Fruit fly (Drosophila melanogaster): ENCODE measurements around the gene Gba1b.

Gba1b gene

dm6 chr3R:23713901-23714300 is 9.3 kb downstream of the Gba1b start (continued):
- TF ChIP-seq sc (optimal IDR thresholded peaks at IDR 0.05) (no peak), sc (GFP tag; optimal IDR thresholded peaks at IDR 0.05) (peak; percentile 56), bbx (GFP tag; IDR thresholded peaks at IDR 0.05; ENCODE audit: partially characterized antibody) (no peak), CHES-1-like (GFP tag; optimal IDR thresholded peaks at IDR 0.05) (no peak), gsb-n (tag; optimal IDR thresholded peaks at IDR 0.05) (peak; percentile 69), kay (GFP tag; optimal IDR thresholded peaks at IDR 0.05) (peak; percentile 28), CG18764 (GFP tag; optimal IDR thresholded peaks at IDR 0.05) (peak; percentile 63), bigmax (GFP tag; optimal IDR thresholded peaks at IDR 0.05) (no peak), MESR4 (GFP tag; optimal IDR thresholded peaks at IDR 0.05) (no peak), Fer1 (GFP tag; optimal IDR thresholded peaks at IDR 0.05) (no peak), CG3995 (GFP tag; optimal IDR thresholded peaks at IDR 0.05) (no peak), CG11247 (GFP tag; IDR thresholded peaks at IDR 0.05) (no peak), chn (GFP tag; optimal IDR thresholded peaks at IDR 0.05) (peak; percentile 56), row (GFP tag; IDR thresholded peaks at IDR 0.05) (peak; percentile 84), sna (GFP tag; IDR thresholded peaks at IDR 0.05; ENCODE audit: partially characterized antibody) (no peak), Xbp1 (GFP tag; optimal IDR thresholded peaks at IDR 0.05) (peak; percentile 78), CG8478 (optimal IDR thresholded peaks at IDR 0.05) (no peak), lbe (GFP tag; optimal IDR thresholded peaks at IDR 0.05) (peak; percentile 77), exex (tag; optimal IDR thresholded peaks at IDR 0.05) (no peak), CG31441 (GFP tag; IDR thresholded peaks at IDR 0.05) (peak; percentile 74), ac (GFP tag; optimal IDR thresholded peaks at IDR 0.05) (peak; percentile 58), shn (GFP tag; optimal IDR thresholded peaks at IDR 0.05) (no peak), Sox100B (GFP tag; optimal IDR thresholded peaks at IDR 0.05) (peak; percentile 57), Ada2b (GFP tag; IDR thresholded peaks at IDR 0.05) (no peak), CG18011 (GFP tag; optimal IDR thresholded peaks at IDR 0.05) (no peak), Dip3 (GFP tag; optimal IDR thresholded peaks at IDR 0.05) (no peak), chinmo (GFP tag; IDR thresholded peaks at IDR 0.05; ENCODE audit: partially characterized antibody) (no peak), CG1024 (GFP tag; IDR thresholded peaks at IDR 0.05) (0 out of 2 replicates have a peak, but pooled peaks have one; percentile 18), ftz-f1 (GFP tag; optimal IDR thresholded peaks at IDR 0.05) (no peak), tin (GFP tag; optimal IDR thresholded peaks at IDR 0.05) (peak; percentile 71), p53 (GFP tag; optimal IDR thresholded peaks at IDR 0.05) (no peak), CG9609 (GFP tag; optimal IDR thresholded peaks at IDR 0.05) (peak; percentile 31), HmgZ (tag; optimal IDR thresholded peaks at IDR 0.05) (no peak), CG7786 (GFP tag; optimal IDR thresholded peaks at IDR 0.05) (peak; percentile 28), CG7357 (GFP tag; IDR thresholded peaks at IDR 0.05) (no peak), hth (optimal IDR thresholded peaks at IDR 0.05) (no peak), sob (GFP tag; IDR thresholded peaks at IDR 0.05) (no peak), CG8765 (GFP tag; IDR thresholded peaks at IDR 0.05) (peak; percentile 51; the same call in 1 of the 2 replicates), CG3163 (GFP tag; optimal IDR thresholded peaks at IDR 0.05) (no peak), CG3407 (GFP tag; optimal IDR thresholded peaks at IDR 0.05) (peak; percentile 60), MBD-R2 (GFP tag; IDR thresholded peaks at IDR 0.05) (no peak), CG15269 (tag; optimal IDR thresholded peaks at IDR 0.05) (peak; percentile 76), CG8388 (GFP tag; optimal IDR thresholded peaks at IDR 0.05) (peak; percentile 78), Pdp1 (GFP tag; optimal IDR thresholded peaks at IDR 0.05) (peak; percentile 44 to 66), CG4820 (GFP tag; optimal IDR thresholded peaks at IDR 0.05) (peak; percentile 78), grn (GFP tag; optimal IDR thresholded peaks at IDR 0.05) (no peak), CG3065 (GFP tag; optimal IDR thresholded peaks at IDR 0.05) (peak; percentile 18), Lhr (GFP tag; optimal IDR thresholded peaks at IDR 0.05) (peak; percentile 5), CG32532 (GFP tag; IDR thresholded peaks at IDR 0.05) (no peak), CG11456 (GFP tag; IDR thresholded peaks at IDR 0.05) (no peak), NK7.1 (GFP tag; optimal IDR thresholded peaks at IDR 0.05) (no peak), CG6813 (GFP tag; optimal IDR thresholded peaks at IDR 0.05) (peak; percentile 16), Hmx (GFP tag; optimal IDR thresholded peaks at IDR 0.05) (peak; percentile 22)
